Fruit fly (Drosophila melanogaster) whole organism: ENCODE results near the gene CG17404.

Experiments
- CG8478 ChIP-seq: fragments of >200 bp; optimal IDR thresholded peaks from 2 replicates; lab custom pipeline; 2018; ENCODE audit warnings: inconsistent platforms
- EcR ChIP-seq, 2 experiments: fragments of >200 bp; optimal IDR thresholded peaks; 2 replicates each; lab custom pipeline; 2017; ENCODE audit warnings: missing biosample characterization in 2 of 2, missing genetic modification characterization in 2 of 2, missing genetic modification reagents in 2 of 2
- pan ChIP-seq: fragments of >200 bp; optimal IDR thresholded peaks from 2 replicates; lab custom pipeline; 2017
- psq ChIP-seq: fragments of >200 bp; optimal IDR thresholded peaks from 2 replicates; lab custom pipeline; 2017
- usp ChIP-seq: fragments of >200 bp; optimal IDR thresholded peaks from 2 replicates; lab custom pipeline; 2017; ENCODE audit warnings: missing biosample characterization, missing genetic modification characterization, mixed read lengths

dm6 chr3R:12272826-12273225 is 48.0 kb upstream of the CG17404 start, which contains the start of gene Sfp87B:
- TF ChIP-seq psq, result no peak
- no peak for TF ChIP-seq usp (GFP tag; lab: Kevin White, UChicago)
- TF ChIP-seq pan (lab: Kevin White, UChicago), result no peak
- TF ChIP-seq CG8478 (lab: Kevin White, UChicago), result no peak
- no peak for TF ChIP-seq EcR (GFP tag; optimal IDR thresholded peaks at IDR 0.05; lab: Kevin White, UChicago)
